Fruit fly (Drosophila melanogaster): Measurements from ENCODE around the gene Vm26Aa.

Gene Vm26Aa

dm6 chr2L:5990447-5990846 lies 30.3 kb upstream of the Vm26Aa start:
- peak; percentile 35 for TF ChIP-seq cic (GFP tag; optimal IDR thresholded peaks at IDR 0.05)
- TF ChIP-seq Mnt (GFP tag; optimal IDR thresholded peaks at IDR 0.05): no peak

dm6 chr2L:5988115-5989092 lies 28.3 kb upstream of the Vm26Aa start:
- TF ChIP-seq cic (GFP tag; optimal IDR thresholded peaks at IDR 0.05) (no peak), Hr96 (GFP tag; optimal IDR thresholded peaks at IDR 0.05) (no peak), bab1 (GFP tag; optimal IDR thresholded peaks at IDR 0.05) (no peak), pad (GFP tag; optimal IDR thresholded peaks at IDR 0.05) (no peak), Clk (GFP tag; optimal IDR thresholded peaks at IDR 0.05) (no peak), Mnt (GFP tag; optimal IDR thresholded peaks at IDR 0.05) (no peak), Crg-1 (GFP tag; optimal IDR thresholded peaks at IDR 0.05) (no peak), CG14711 (tag; optimal IDR thresholded peaks at IDR 0.05) (no peak), kay (GFP tag; ENCODE audit: borderline replicate concordance) (no peak), CG11617 (GFP tag; optimal IDR thresholded peaks at IDR 0.05) (no peak), CG5204 (GFP tag; optimal IDR thresholded peaks at IDR 0.05) (no peak), CG12768 (GFP tag; optimal IDR thresholded peaks at IDR 0.05) (no peak), CG7045 (GFP tag; optimal IDR thresholded peaks at IDR 0.05) (no peak), CG1620 (GFP tag; optimal IDR thresholded peaks at IDR 0.05) (no peak), ovo (GFP tag; optimal IDR thresholded peaks at IDR 0.05) (no peak)

dm6 chr2L:5986940-5987339 lies 26.8 kb upstream of the Vm26Aa start:
- no peak for TF ChIP-seq CG33017 (tag; optimal IDR thresholded peaks at IDR 0.05)
- TF ChIP-seq bab1 (GFP tag; optimal IDR thresholded peaks at IDR 0.05): peak; percentile 25
- TF ChIP-seq cic (GFP tag; optimal IDR thresholded peaks at IDR 0.05): peak; percentile 86
- TF ChIP-seq CG12768 (GFP tag; optimal IDR thresholded peaks at IDR 0.05): peak; percentile 18
- TF ChIP-seq tj (GFP tag; optimal IDR thresholded peaks at IDR 0.05): no peak
- no peak for TF ChIP-seq CG7101 (tag; optimal IDR thresholded peaks at IDR 0.05)

dm6 chr2L:5986094-5986493 lies 26.0 kb upstream of the Vm26Aa start, which contains the start of gene ifc:
ifc (plus strand) TSS chr2L:5986348.
- peak; percentile 57 for TF ChIP-seq CG1620 (GFP tag; optimal IDR thresholded peaks at IDR 0.05)
- peak; percentile 3 for TF ChIP-seq CG12768 (GFP tag; optimal IDR thresholded peaks at IDR 0.05)
- no peak for TF ChIP-seq pad (GFP tag; optimal IDR thresholded peaks at IDR 0.05)
- no peak for TF ChIP-seq cnc (optimal IDR thresholded peaks at IDR 0.05)
- TF ChIP-seq bab1 (GFP tag; optimal IDR thresholded peaks at IDR 0.05): peak; percentile 61
- peak; percentile 20 for TF ChIP-seq tj (GFP tag; optimal IDR thresholded peaks at IDR 0.05)
- TF ChIP-seq CG11617 (GFP tag; optimal IDR thresholded peaks at IDR 0.05): peak; percentile 26
- no peak for TF ChIP-seq kay (GFP tag; ENCODE audit: borderline replicate concordance)
- peak; percentile 36 for TF ChIP-seq Hr96 (GFP tag; optimal IDR thresholded peaks at IDR 0.05)
- TF ChIP-seq CG7101 (tag; optimal IDR thresholded peaks at IDR 0.05): peak; percentile 50
- TF ChIP-seq CG33017 (tag; optimal IDR thresholded peaks at IDR 0.05): no peak
- TF ChIP-seq ovo (GFP tag; optimal IDR thresholded peaks at IDR 0.05): no peak
- peak; percentile 24 for TF ChIP-seq CG14711 (tag; optimal IDR thresholded peaks at IDR 0.05)
- TF ChIP-seq Crg-1 (GFP tag; optimal IDR thresholded peaks at IDR 0.05): no peak
- TF ChIP-seq Mnt (GFP tag; optimal IDR thresholded peaks at IDR 0.05): peak; percentile 45
- TF ChIP-seq cic (GFP tag; optimal IDR thresholded peaks at IDR 0.05): peak; percentile 17
- peak; percentile 35 for TF ChIP-seq Clk (GFP tag; optimal IDR thresholded peaks at IDR 0.05)
- TF ChIP-seq toe (GFP tag; optimal IDR thresholded peaks at IDR 0.05): no peak
- no peak for TF ChIP-seq CG5204 (GFP tag; optimal IDR thresholded peaks at IDR 0.05)
- no peak for TF ChIP-seq CG7045 (GFP tag; optimal IDR thresholded peaks at IDR 0.05)

- TF ChIP-seq tj (GFP tag; optimal IDR thresholded peaks at IDR 0.05) (peak; percentile 87), CG33017 (tag; optimal IDR thresholded peaks at IDR 0.05) (no peak), CG12768 (GFP tag; optimal IDR thresholded peaks at IDR 0.05) (no peak), CG14711 (tag; optimal IDR thresholded peaks at IDR 0.05) (no peak), CG5204 (GFP tag; optimal IDR thresholded peaks at IDR 0.05) (no peak), pad (GFP tag; optimal IDR thresholded peaks at IDR 0.05) (no peak), CG7045 (GFP tag; optimal IDR thresholded peaks at IDR 0.05) (no peak)
Measured at dm6 chr2L:5983236-5983635, 23.1 kb upstream of the Vm26Aa start.

dm6 chr2L:5982334-5982987 lies 22.3 kb upstream of the Vm26Aa start:
- TF ChIP-seq CG11617 (GFP tag; optimal IDR thresholded peaks at IDR 0.05): peak; percentile 46
- TF ChIP-seq CG5204 (GFP tag; optimal IDR thresholded peaks at IDR 0.05): peak; percentile 60
- peak; percentile 36 for TF ChIP-seq toe (GFP tag; optimal IDR thresholded peaks at IDR 0.05)
- peak; percentile 64 for TF ChIP-seq Clk (GFP tag; optimal IDR thresholded peaks at IDR 0.05)
- peak; percentile 9 for TF ChIP-seq tj (GFP tag; optimal IDR thresholded peaks at IDR 0.05)
- no peak for TF ChIP-seq CG33017 (tag; optimal IDR thresholded peaks at IDR 0.05)
- TF ChIP-seq Crg-1 (GFP tag; optimal IDR thresholded peaks at IDR 0.05): peak; percentile 76
- TF ChIP-seq pad (GFP tag; optimal IDR thresholded peaks at IDR 0.05): peak; percentile 93
- peak; percentile 57 for TF ChIP-seq CG7101 (tag; optimal IDR thresholded peaks at IDR 0.05)
- TF ChIP-seq Hr96 (GFP tag; optimal IDR thresholded peaks at IDR 0.05): peak; percentile 82
- TF ChIP-seq CG14711 (tag; optimal IDR thresholded peaks at IDR 0.05): peak; percentile 38
- TF ChIP-seq CG12768 (GFP tag; optimal IDR thresholded peaks at IDR 0.05): no peak
- peak; percentile 40 for TF ChIP-seq CG7045 (GFP tag; optimal IDR thresholded peaks at IDR 0.05)
- TF ChIP-seq kay (GFP tag; ENCODE audit: borderline replicate concordance): no peak
- TF ChIP-seq ovo (GFP tag; optimal IDR thresholded peaks at IDR 0.05): peak; percentile 85
- TF ChIP-seq CG1620 (GFP tag; optimal IDR thresholded peaks at IDR 0.05): peak; percentile 87
- no peak for TF ChIP-seq cnc (optimal IDR thresholded peaks at IDR 0.05)
- peak; percentile 40 for TF ChIP-seq bab1 (GFP tag; optimal IDR thresholded peaks at IDR 0.05)
- TF ChIP-seq Mnt (GFP tag; optimal IDR thresholded peaks at IDR 0.05): peak; percentile 52
- peak; percentile 80 for TF ChIP-seq cic (GFP tag; optimal IDR thresholded peaks at IDR 0.05)

Data from whole organism, adult.